Fruit fly (Drosophila melanogaster) Kc167 (cell line): ENCODE data around the gene Nrg.

Source experiments
- Myc ChIP-seq: fragments of >200 bp; optimal IDR thresholded peaks from 2 replicates; lab custom pipeline; 2017; ENCODE audit warnings: missing external identifiers
- Sin3A ChIP-seq: fragments of >200 bp; optimal IDR thresholded peaks from 2 replicates; lab custom pipeline; 2018; ENCODE audit warnings: missing external identifiers
- h ChIP-seq: fragments of >200 bp; optimal IDR thresholded peaks from 3 replicates; lab custom pipeline; 2018; ENCODE audit warnings: missing external identifiers
- insv ChIP-seq: fragments of >200 bp; optimal IDR thresholded peaks from 3 replicates; lab custom pipeline; 2018; ENCODE audit warnings: missing external identifiers
- psq ChIP-seq: fragments of >200 bp; optimal IDR thresholded peaks from 2 replicates; lab custom pipeline; 2017; ENCODE audit warnings: missing external identifiers
- ttk ChIP-seq: sonication (Bioruptor generic); optimal IDR thresholded peaks from 2 replicates; lab custom pipeline; 2017; ENCODE audit warnings: missing external identifiers

Gene Nrg

dm6 chrX:8534734-8535133 lies 17.6 kb downstream of the Nrg start:
- no peak for TF ChIP-seq Sin3A (lab: Kevin White, UChicago)
- TF ChIP-seq psq (lab: Kevin White, UChicago): no peak
- no peak for TF ChIP-seq Myc

dm6 chrX:8536649-8537048 lies 19.5 kb downstream of the Nrg start:
- TF ChIP-seq h (no peak), Myc (no peak), ttk (no peak), psq (lab: Kevin White, UChicago) (no peak), insv (lab: Kevin White, UChicago) (no peak)

- TF ChIP-seq psq (lab: Kevin White, UChicago): no peak
- TF ChIP-seq ttk: no peak
Observed at dm6 chrX:8538182-8538581, 21.0 kb downstream of the Nrg start.

dm6 chrX:8538993-8539392 lies 21.8 kb downstream of the Nrg start:
- TF ChIP-seq insv (lab: Kevin White, UChicago) (no peak), Sin3A (lab: Kevin White, UChicago) (no peak), h (no peak), psq (lab: Kevin White, UChicago) (no peak), Myc (no peak), ttk (no peak)

- TF ChIP-seq Sin3A (lab: Kevin White, UChicago): no peak
- no peak for TF ChIP-seq psq (lab: Kevin White, UChicago)
- no peak for TF ChIP-seq Myc
- TF ChIP-seq h: no peak
- TF ChIP-seq ttk: no peak
- no peak for TF ChIP-seq insv (lab: Kevin White, UChicago)
Observed at dm6 chrX:8541985-8542384, 24.8 kb downstream of the Nrg start.

- TF ChIP-seq ttk (no peak), insv (lab: Kevin White, UChicago) (no peak), Myc (no peak), h (no peak), Sin3A (lab: Kevin White, UChicago) (no peak), psq (lab: Kevin White, UChicago) (no peak)
Observed at dm6 chrX:8542728-8543127, 25.6 kb downstream of the Nrg start.

dm6 chrX:8554303-8554702 lies 37.1 kb downstream of the Nrg start:
- TF ChIP-seq psq (lab: Kevin White, UChicago): no peak
- TF ChIP-seq h: no peak
- TF ChIP-seq Sin3A (lab: Kevin White, UChicago): no peak
- TF ChIP-seq Myc: no peak
- no peak for TF ChIP-seq insv (lab: Kevin White, UChicago)
- no peak for TF ChIP-seq ttk

- TF ChIP-seq h: no peak
- TF ChIP-seq psq (lab: Kevin White, UChicago): peak; percentile 88
Observed at dm6 chrX:8558762-8559172, 41.6 kb downstream of the Nrg start, which contains the start of gene IntS4. Gene IntS4 (minus strand): TSS chrX:8558781.

dm6 chrX:8560087-8560999 lies 43.2 kb downstream of the Nrg start, which contains the start of the genes CG12112 and Trf4-1:
Gene CG12112 (minus strand): TSS chrX:8560192.
Gene Trf4-1 (plus strand): TSS chrX:8560322.
- peak; percentile 25 for TF ChIP-seq psq (lab: Kevin White, UChicago)
- no peak for TF ChIP-seq ttk

- TF ChIP-seq Sin3A (lab: Kevin White, UChicago) (no peak), Myc (no peak), insv (lab: Kevin White, UChicago) (no peak), ttk (no peak), h (no peak), psq (lab: Kevin White, UChicago) (no peak)
Observed at dm6 chrX:8561404-8562397, 44.5 kb downstream of the Nrg start.

- TF ChIP-seq h: no peak
Observed at dm6 chrX:8569038-8569437, 51.9 kb downstream of the Nrg start.

dm6 chrX:8569639-8570038 lies 52.5 kb downstream of the Nrg start:
- TF ChIP-seq insv (lab: Kevin White, UChicago) (no peak), Sin3A (lab: Kevin White, UChicago) (no peak), Myc (no peak), h (no peak), ttk (no peak), psq (lab: Kevin White, UChicago) (no peak)

- TF ChIP-seq Myc (no peak), Sin3A (lab: Kevin White, UChicago) (no peak), psq (lab: Kevin White, UChicago) (no peak), h (no peak), ttk (no peak), insv (lab: Kevin White, UChicago) (no peak)
Observed at dm6 chrX:8570848-8571247, 53.7 kb downstream of the Nrg start, which contains the start of gene CG12111. Gene CG12111 (minus strand): TSS chrX:8570948.
